Fruit fly (Drosophila melanogaster) whole organism, embryonic: ENCODE data around the gene CG13021.

ENCODE experiments used
- Asciz ChIP-seq: fragments of 200-800 bp; sonication (Bioruptor generic); optimal IDR thresholded peaks from 2 replicates; lab custom pipeline; 2017; ENCODE audit warnings: missing biosample characterization, mild to moderate bottlenecking, missing genetic modification characterization, missing genetic modification reagents
- CG10209 ChIP-seq: fragments of 200-800 bp; sonication (Bioruptor generic); optimal IDR thresholded peaks from 3 replicates; lab custom pipeline; 2017; ENCODE audit warnings: missing biosample characterization, mild to moderate bottlenecking, missing genetic modification characterization, missing genetic modification reagents
- CG13123 ChIP-seq: fragments of 200-800 bp; sonication (Bioruptor generic); optimal IDR thresholded peaks from 2 replicates; lab custom pipeline; 2016; ENCODE audit warnings: missing biosample characterization, missing genetic modification characterization
- CG13775 ChIP-seq: fragments of 200-800 bp; sonication (Bioruptor generic); optimal IDR thresholded peaks from 3 replicates; lab custom pipeline; 2017; ENCODE audit warnings: missing biosample characterization, mild to moderate bottlenecking, missing genetic modification characterization
- CG15479 ChIP-seq: fragments of 200-800 bp; sonication (Bioruptor generic); optimal IDR thresholded peaks from 3 replicates; lab custom pipeline; 2019; ENCODE audit warnings: missing biosample characterization, mild to moderate bottlenecking, missing genetic modification characterization, moderate library complexity
- CG15696 ChIP-seq: fragments of 200-800 bp; sonication (Bioruptor generic); optimal IDR thresholded peaks from 2 replicates; lab custom pipeline; 2019; ENCODE audit warnings: missing biosample characterization, mild to moderate bottlenecking, missing genetic modification characterization, moderate library complexity
- CG1603 ChIP-seq: fragments of 200-800 bp; sonication (Bioruptor generic); optimal IDR thresholded peaks from 2 replicates; lab custom pipeline; 2019; ENCODE audit warnings: missing biosample characterization, mild to moderate bottlenecking, missing genetic modification characterization, moderate library complexity
- CG17186 ChIP-seq: fragments of 200-800 bp; sonication (Bioruptor generic); optimal IDR thresholded peaks from 3 replicates; lab custom pipeline; 2017; ENCODE audit warnings: missing biosample characterization, missing genetic modification reagents, missing genetic modification characterization
- CG17385 ChIP-seq: fragments of 200-800 bp; sonication (Bioruptor generic); optimal IDR thresholded peaks from 3 replicates; lab custom pipeline; 2018; ENCODE audit warnings: missing biosample characterization, mild to moderate bottlenecking, missing genetic modification characterization
- CG17802 ChIP-seq: fragments of 200-800 bp; sonication (Bioruptor generic); optimal IDR thresholded peaks from 2 replicates; lab custom pipeline; 2018; ENCODE audit warnings: missing biosample characterization, mild to moderate bottlenecking, missing genetic modification characterization, moderate library complexity
- CG18011 ChIP-seq: fragments of 200-800 bp; sonication (Bioruptor generic); optimal IDR thresholded peaks from 2 replicates; lab custom pipeline; 2017; ENCODE audit warnings: missing biosample characterization, missing genetic modification characterization, mild to moderate bottlenecking, moderate library complexity, missing genotype
- CG34422 ChIP-seq: fragments of 200-800 bp; sonication (Bioruptor generic); IDR thresholded peaks from 3 replicates; pipeline ENCODE4 v1.3.6; 2022; ENCODE audit warnings: missing biosample characterization, missing genetic modification characterization
- CG4617 ChIP-seq: fragments of 200-800 bp; sonication (Bioruptor generic); optimal IDR thresholded peaks from 3 replicates; lab custom pipeline; 2016; ENCODE audit warnings: missing biosample characterization, missing genetic modification characterization, borderline replicate concordance
- CG6791 ChIP-seq: fragments of 200-800 bp; sonication (Bioruptor generic); IDR thresholded peaks from 3 replicates; pipeline ENCODE4 v1.3.6; 2022; ENCODE audit warnings: missing biosample characterization, missing genetic modification characterization; ENCODE audit not compliant: partially characterized antibody
- CG7271 ChIP-seq: fragments of 200-800 bp; sonication (Bioruptor generic); optimal IDR thresholded peaks from 2 replicates; lab custom pipeline; 2018; ENCODE audit warnings: missing biosample characterization, mild to moderate bottlenecking, missing genetic modification characterization, moderate library complexity
- CG7357 ChIP-seq: fragments of 200-800 bp; sonication (Bioruptor generic); IDR thresholded peaks from 3 replicates; pipeline ENCODE4 v1.3.6; 2022; ENCODE audit warnings: missing biosample characterization, missing genetic modification characterization
- CG7745 ChIP-seq: fragments of 200-800 bp; sonication (Bioruptor generic); optimal IDR thresholded peaks from 2 replicates; lab custom pipeline; 2018; ENCODE audit warnings: missing biosample characterization, mild to moderate bottlenecking, missing genetic modification characterization, moderate library complexity
- CG7963 ChIP-seq: fragments of 200-800 bp; sonication (Bioruptor generic); IDR thresholded peaks from 3 replicates; pipeline ENCODE4 v1.3.6; 2022; ENCODE audit warnings: missing biosample characterization, missing genetic modification characterization; ENCODE audit not compliant: partially characterized antibody
- CG8765 ChIP-seq: fragments of 200-800 bp; sonication (Bioruptor generic); IDR thresholded peaks from 2 replicates; pipeline ENCODE4 v1.3.6; 2022; ENCODE audit warnings: missing biosample characterization, missing genetic modification characterization
- CG9437 ChIP-seq: fragments of 200-800 bp; sonication (Bioruptor generic); optimal IDR thresholded peaks from 2 replicates; lab custom pipeline; 2018; ENCODE audit warnings: missing biosample characterization, mild to moderate bottlenecking, missing genetic modification characterization
- D19B ChIP-seq: fragments of 200-800 bp; sonication (Bioruptor generic); optimal IDR thresholded peaks from 2 replicates; lab custom pipeline; 2017; ENCODE audit warnings: missing biosample characterization, mild to moderate bottlenecking, missing genetic modification characterization
- Dek ChIP-seq: fragments of 200-800 bp; sonication (Bioruptor generic); optimal IDR thresholded peaks from 3 replicates; lab custom pipeline; 2019; ENCODE audit warnings: missing biosample characterization, mild to moderate bottlenecking, missing genetic modification characterization, moderate library complexity
- Dip2 ChIP-seq: fragments of 200-800 bp; sonication (Bioruptor generic); IDR thresholded peaks from 2 replicates; pipeline ENCODE4 v1.3.6; 2022; ENCODE audit warnings: missing biosample characterization, missing genetic modification characterization
- Elba2 ChIP-seq: fragments of 200-800 bp; sonication (Bioruptor generic); optimal IDR thresholded peaks from 3 replicates; lab custom pipeline; 2016; ENCODE audit warnings: missing biosample characterization, missing genetic modification characterization
- Fer3 ChIP-seq: fragments of 200-800 bp; sonication (Bioruptor generic); optimal IDR thresholded peaks from 2 replicates; lab custom pipeline; 2018; ENCODE audit warnings: missing biosample characterization, mild to moderate bottlenecking, missing genetic modification characterization, moderate library complexity
- Jarid2 ChIP-seq: fragments of 200-800 bp; sonication (Bioruptor generic); optimal IDR thresholded peaks from 3 replicates; lab custom pipeline; 2017; ENCODE audit warnings: mild to moderate bottlenecking, missing biosample characterization, missing genetic modification reagents, missing genetic modification characterization
- NK7.1 ChIP-seq: fragments of 200-800 bp; sonication (Bioruptor generic); optimal IDR thresholded peaks from 3 replicates; lab custom pipeline; 2016; ENCODE audit warnings: missing biosample characterization, missing genetic modification characterization
- NfI ChIP-seq: fragments of 200-800 bp; sonication (Bioruptor generic); optimal IDR thresholded peaks from 3 replicates; lab custom pipeline; 2018; ENCODE audit warnings: missing biosample characterization, mild to moderate bottlenecking, missing genetic modification characterization, moderate library complexity
- Oaz ChIP-seq: fragments of 200-800 bp; sonication (Bioruptor generic); IDR thresholded peaks from 2 replicates; pipeline ENCODE4 v1.3.6; 2022; ENCODE audit warnings: missing biosample characterization, missing genetic modification characterization
- Oli ChIP-seq: fragments of 200-800 bp; sonication (Bioruptor generic); optimal IDR thresholded peaks from 2 replicates; lab custom pipeline; 2018; ENCODE audit warnings: missing biosample characterization, mild to moderate bottlenecking, missing genetic modification characterization, moderate library complexity
- Sox100B ChIP-seq: fragments of 200-800 bp; sonication (Bioruptor generic); optimal IDR thresholded peaks from 3 replicates; lab custom pipeline; 2018; ENCODE audit warnings: missing biosample characterization, mild to moderate bottlenecking, missing genetic modification characterization
- TFAM ChIP-seq: fragments of 200-800 bp; sonication (Bioruptor generic); optimal IDR thresholded peaks from 2 replicates; lab custom pipeline; 2017; ENCODE audit warnings: missing biosample characterization, missing genetic modification characterization, inconsistent platforms
- corto ChIP-seq: fragments of 200-800 bp; sonication (Bioruptor generic); optimal IDR thresholded peaks from 2 replicates; lab custom pipeline; 2016; ENCODE audit warnings: missing biosample characterization, mild to moderate bottlenecking, missing genetic modification characterization, moderate library complexity
- esg ChIP-seq: fragments of 200-800 bp; sonication (Bioruptor generic); conservative IDR thresholded peaks from 2 replicates; pipeline ENCODE4 v1.3.6; 2022; ENCODE audit warnings: missing biosample characterization, missing genetic modification characterization
- grau ChIP-seq: fragments of 200-800 bp; optimal IDR thresholded peaks from 3 replicates; lab custom pipeline; 2019; ENCODE audit warnings: missing biosample characterization, mild to moderate bottlenecking, missing genetic modification characterization, moderate library complexity
- gsb ChIP-seq: fragments of 200-800 bp; sonication (Bioruptor generic); IDR thresholded peaks from 2 replicates; pipeline ENCODE4 v1.3.6; 2022; ENCODE audit warnings: missing biosample characterization, missing genetic modification characterization
- hbn ChIP-seq: fragments of 200-800 bp; sonication (Bioruptor generic); IDR thresholded peaks from 2 replicates; pipeline ENCODE4 v1.3.6; 2022; ENCODE audit warnings: missing biosample characterization, missing genetic modification characterization; ENCODE audit not compliant: partially characterized antibody
- kni ChIP-seq: fragments of 200-800 bp; sonication (Bioruptor generic); optimal IDR thresholded peaks from 3 replicates; lab custom pipeline; 2017; ENCODE audit warnings: mild to moderate bottlenecking, missing biosample characterization, missing genetic modification reagents, missing genetic modification characterization
- mirr ChIP-seq: fragments of 200-800 bp; sonication (Bioruptor generic); optimal IDR thresholded peaks from 3 replicates; lab custom pipeline; 2018; ENCODE audit warnings: missing biosample characterization, mild to moderate bottlenecking, missing genetic modification characterization
- pb ChIP-seq: fragments of 200-800 bp; sonication (Bioruptor generic); optimal IDR thresholded peaks from 3 replicates; lab custom pipeline; 2016; ENCODE audit warnings: missing biosample characterization, missing genetic modification characterization
- ro ChIP-seq: fragments of 200-800 bp; sonication (Bioruptor generic); IDR thresholded peaks from 2 replicates; pipeline ENCODE4 v1.3.6; 2022; ENCODE audit warnings: missing biosample characterization, missing genetic modification characterization
- schlank ChIP-seq: fragments of 200-800 bp; sonication (Bioruptor generic); optimal IDR thresholded peaks from 2 replicates; lab custom pipeline; 2018; ENCODE audit warnings: missing biosample characterization, mild to moderate bottlenecking, missing genetic modification characterization
- sisA ChIP-seq: fragments of 200-800 bp; sonication (Bioruptor generic); IDR thresholded peaks from 2 replicates; pipeline ENCODE4 v1.3.6; 2022; ENCODE audit warnings: missing biosample characterization, missing genetic modification characterization
- slp2 ChIP-seq: fragments of 200-800 bp; sonication (Bioruptor generic); optimal IDR thresholded peaks from 2 replicates; lab custom pipeline; 2016; ENCODE audit warnings: missing biosample characterization, missing genetic modification characterization
- sug ChIP-seq: fragments of 200-800 bp; optimal IDR thresholded peaks from 2 replicates; lab custom pipeline; 2019; ENCODE audit warnings: missing biosample characterization, mild to moderate bottlenecking, missing genetic modification characterization, moderate library complexity
- tup ChIP-seq: fragments of 200-800 bp; sonication (Bioruptor generic); optimal IDR thresholded peaks from 2 replicates; lab custom pipeline; 2016; ENCODE audit warnings: missing biosample characterization, mild to moderate bottlenecking, missing genetic modification characterization, moderate library complexity
- tx ChIP-seq: fragments of 200-800 bp; sonication (Bioruptor generic); optimal IDR thresholded peaks from 2 replicates; lab custom pipeline; 2016; ENCODE audit warnings: missing biosample characterization, missing genetic modification characterization
- vfl ChIP-seq: fragments of 200-800 bp; sonication (Bioruptor generic); optimal IDR thresholded peaks from 2 replicates; lab custom pipeline; 2016; ENCODE audit warnings: missing biosample characterization, missing genetic modification characterization
- wdn ChIP-seq: fragments of 200-800 bp; sonication (Bioruptor generic); IDR thresholded peaks from 2 replicates; pipeline ENCODE4 v1.3.6; 2022; ENCODE audit warnings: missing biosample characterization, missing genetic modification characterization
- zfh2 ChIP-seq: fragments of 200-800 bp; sonication (Bioruptor generic); optimal IDR thresholded peaks from 2 replicates; lab custom pipeline; 2016; ENCODE audit warnings: missing biosample characterization, missing genetic modification characterization

CG13021 gene

dm6 chrX:3485304-3485703, 28.8 kb upstream of the CG13021 start, which contains the start of the genes CG14270 and CG10803 (continued):
- no peak for TF ChIP-seq D19B (GFP tag; lab: Kevin White, UChicago)
- no peak for TF ChIP-seq CG4617 (GFP tag; lab: Kevin White, UChicago)
- TF ChIP-seq CG9437 (GFP tag; lab: Kevin White, UChicago), result no peak
- no peak for TF ChIP-seq NfI
- TF ChIP-seq slp2, result no peak
- no peak for TF ChIP-seq ro
- TF ChIP-seq mirr, result no peak
- no peak for TF ChIP-seq sisA (GFP tag; lab: Robert Waterston, UW)
- peak; percentile 16 for TF ChIP-seq CG13775 (GFP tag; lab: Kevin White, UChicago)
- peak; percentile 2 for TF ChIP-seq CG1603
- no peak for TF ChIP-seq pb (GFP tag; lab: Kevin White, UChicago)
- no peak for TF ChIP-seq CG15696 (tag; lab: Kevin White, UChicago)
- TF ChIP-seq TFAM (GFP tag; lab: Kevin White, UChicago), result no peak
- 0 out of 3 replicates have a peak, but pooled peaks have one; percentile 43 for TF ChIP-seq CG34422 (GFP tag; lab: Robert Waterston, UW)
- TF ChIP-seq grau, result peak; percentile 23
- TF ChIP-seq kni (GFP tag; lab: Kevin White, UChicago), result no peak
- TF ChIP-seq Elba2 (GFP tag; lab: Kevin White, UChicago), result no peak
- no peak for TF ChIP-seq Dip2 (GFP tag; lab: Robert Waterston, UW)
- TF ChIP-seq esg (GFP tag; lab: Robert Waterston, UW), result no peak
- TF ChIP-seq CG7271 (tag; lab: Kevin White, UChicago), result no peak
- no peak for TF ChIP-seq gsb (GFP tag; lab: Robert Waterston, UW)
- TF ChIP-seq Sox100B (GFP tag; lab: Kevin White, UChicago), result no peak
- TF ChIP-seq Fer3 (tag; lab: Kevin White, UChicago), result no peak
- TF ChIP-seq Asciz, result no peak
- no peak for TF ChIP-seq CG18011 (GFP tag; lab: Kevin White, UChicago)
- TF ChIP-seq CG10209 (GFP tag; lab: Kevin White, UChicago), result no peak
- TF ChIP-seq schlank (tag; lab: Kevin White, UChicago), result no peak
- TF ChIP-seq zfh2 (GFP tag; lab: Kevin White, UChicago), result no peak
- no peak for TF ChIP-seq CG13123 (GFP tag; lab: Kevin White, UChicago)
- TF ChIP-seq CG17802, result no peak
- TF ChIP-seq CG8765, result no peak
- TF ChIP-seq CG15479 (GFP tag; lab: Kevin White, UChicago), result no peak
- no peak for TF ChIP-seq corto (GFP tag; lab: Kevin White, UChicago)
- TF ChIP-seq CG17385 (GFP tag; lab: Kevin White, UChicago), result no peak
- TF ChIP-seq tx, result no peak
- TF ChIP-seq CG7963 (GFP tag; lab: Robert Waterston, UW), result peak; percentile 60; the same call in 1 of the 3 replicates
- TF ChIP-seq tup (GFP tag; lab: Kevin White, UChicago), result no peak
- TF ChIP-seq Dek (tag; lab: Kevin White, UChicago), result no peak
- no peak for TF ChIP-seq CG7357 (GFP tag; lab: Robert Waterston, UW)
- TF ChIP-seq CG6791, result peak; percentile 62; the same call in 2 of the 3 replicates
- TF ChIP-seq hbn (GFP tag; lab: Robert Waterston, UW), result peak; percentile 74
- TF ChIP-seq Oli (tag; lab: Kevin White, UChicago), result no peak
- TF ChIP-seq CG7745 (tag; lab: Kevin White, UChicago), result no peak
- TF ChIP-seq Jarid2, result no peak
- TF ChIP-seq wdn (GFP tag; lab: Robert Waterston, UW), result no peak
- no peak for TF ChIP-seq sug
- TF ChIP-seq CG17186, result peak; percentile 15
- no peak for TF ChIP-seq Oaz
- no peak for TF ChIP-seq NK7.1 (GFP tag; lab: Kevin White, UChicago)
- TF ChIP-seq vfl (GFP tag; lab: Kevin White, UChicago), result peak; percentile 2
